Worm (Caenorhabditis elegans) whole organism, L1 larva: ENCODE data around the gene ule-2.
A peak's percentile ranks its signal among the peaks of the same experiment; 100 is the strongest.

Source experiments
- C04F5.9 ChIP-seq: sonication (generic microtip); optimal IDR thresholded peaks from 2 replicates; lab custom pipeline; 2016; ENCODE audit warnings: missing genetic modification characterization, missing compliant biosample characterization
- C16A3.4 ChIP-seq: fragments of 150-350 bp; optimal IDR thresholded peaks from 2 replicates; lab custom pipeline; 2014; ENCODE audit warnings: missing biosample characterization, missing genetic modification characterization
- Y116A8C.19 ChIP-seq: sonication (generic microtip); optimal IDR thresholded peaks from 2 replicates; lab custom pipeline; 2016; ENCODE audit warnings: missing compliant biosample characterization, missing genetic modification characterization, borderline replicate concordance
- aha-1 ChIP-seq: fragments of 150-350 bp; optimal IDR thresholded peaks from 2 replicates; lab custom pipeline; 2014; ENCODE audit warnings: missing biosample characterization, missing genetic modification characterization
- aly-2 ChIP-seq: fragments of 150-350 bp; optimal IDR thresholded peaks from 2 replicates; lab custom pipeline; 2014; ENCODE audit warnings: missing biosample characterization, missing genetic modification characterization
- blmp-1 ChIP-seq: fragments of 150-350 bp; optimal IDR thresholded peaks from 2 replicates; lab custom pipeline; 2014; ENCODE audit warnings: missing biosample characterization, missing genetic modification characterization
- ceh-63 ChIP-seq: fragments of 200-800 bp; sonication (Bioruptor generic); optimal IDR thresholded peaks from 2 replicates; lab custom pipeline; 2018; ENCODE audit warnings: mild to moderate bottlenecking, missing genetic modification characterization, missing compliant biosample characterization
- ceh-90 ChIP-seq: sonication (generic microtip); optimal IDR thresholded peaks from 2 replicates; lab custom pipeline; 2016; ENCODE audit warnings: missing genetic modification characterization, missing compliant biosample characterization
- dpl-1 ChIP-seq, 3 experiments: fragments of 150-350 bp in 2 of 3; sonication (generic microtip) in 1 of 3; optimal IDR thresholded peaks; 2 replicates each; lab custom pipeline; 2014 to 2017; ENCODE audit warnings: missing biosample characterization in 3 of 3, missing genetic modification characterization in 3 of 3, missing genetic modification reagents in 3 of 3
- dsc-1 ChIP-seq: sonication (generic microtip); optimal IDR thresholded peaks from 2 replicates; lab custom pipeline; 2016; ENCODE audit warnings: mild to moderate bottlenecking, missing genetic modification characterization, missing compliant biosample characterization
- efl-1 ChIP-seq, 4 experiments: fragments of 150-350 bp; optimal IDR thresholded peaks in 3 of 4; peaks in 1 of 4; 1 replicate in 1 of 4; 2 replicates in 3 of 4; lab custom pipeline; 2014; ENCODE audit warnings: missing biosample characterization in 2 of 4, missing genetic modification characterization in 2 of 4, missing genetic modification reagents in 2 of 4
- elt-2 ChIP-seq: sonication (generic microtip); optimal IDR thresholded peaks from 2 replicates; lab custom pipeline; 2016; ENCODE audit warnings: missing genetic modification characterization, mild to moderate bottlenecking, inconsistent platforms, missing compliant biosample characterization, missing genetic modification reagents
- elt-3 ChIP-seq, 6 experiments: fragments of 150-350 bp in 1 of 6; sonication (generic microtip); optimal IDR thresholded peaks; 2 replicates each; lab custom pipeline; 2017 to 2018; ENCODE audit warnings: missing biosample characterization in 6 of 6, missing genetic modification characterization in 6 of 6, inconsistent platforms in 1 of 6
- ets-5 ChIP-seq: fragments of 200-800 bp; sonication (Bioruptor generic); IDR thresholded peaks from 2 replicates; pipeline ENCODE4 v1.3.6; 2022; ENCODE audit warnings: missing genetic modification characterization, missing compliant biosample characterization
- fkh-8 ChIP-seq: sonication (generic microtip); optimal IDR thresholded peaks from 2 replicates; lab custom pipeline; 2016; ENCODE audit warnings: mild to moderate bottlenecking, missing genetic modification characterization, missing compliant biosample characterization
- hlh-17 ChIP-seq: fragments of 200-800 bp; sonication (Bioruptor generic); optimal IDR thresholded peaks from 2 replicates; lab custom pipeline; 2018; ENCODE audit warnings: missing genetic modification characterization, mild to moderate bottlenecking, missing compliant biosample characterization, moderate library complexity, borderline replicate concordance
- hlh-4 ChIP-seq: sonication (generic microtip); optimal IDR thresholded peaks from 2 replicates; lab custom pipeline; 2016; ENCODE audit warnings: mild to moderate bottlenecking, missing genetic modification characterization, missing compliant biosample characterization
- hpl-2 ChIP-seq: fragments of 150-350 bp; optimal IDR thresholded peaks from 2 replicates; lab custom pipeline; 2014; ENCODE audit warnings: missing biosample characterization, missing genetic modification reagents, missing genetic modification characterization
- jun-1 ChIP-seq: fragments of 150-350 bp; optimal IDR thresholded peaks from 2 replicates; lab custom pipeline; 2014; ENCODE audit warnings: missing biosample characterization, missing genetic modification reagents, missing genetic modification characterization
- lin-35 ChIP-seq, 2 experiments: fragments of 150-350 bp; optimal IDR thresholded peaks; 2 replicates each; lab custom pipeline; 2014; ENCODE audit warnings: missing biosample characterization in 2 of 2, missing genetic modification characterization in 2 of 2, missing genetic modification reagents in 2 of 2
- lsy-2 ChIP-seq, 2 experiments: fragments of 150-350 bp; optimal IDR thresholded peaks; 2 replicates each; lab custom pipeline; 2014; ENCODE audit warnings: missing biosample characterization in 2 of 2, missing genetic modification characterization in 2 of 2
- mep-1 ChIP-seq: fragments of 150-350 bp; optimal IDR thresholded peaks from 2 replicates; lab custom pipeline; 2014; ENCODE audit warnings: missing biosample characterization, missing genetic modification characterization
- nhr-11 ChIP-seq: fragments of 150-350 bp; optimal IDR thresholded peaks from 2 replicates; lab custom pipeline; 2014; ENCODE audit warnings: missing biosample characterization, missing genetic modification characterization
- nhr-12 ChIP-seq: sonication (generic microtip); optimal IDR thresholded peaks from 2 replicates; lab custom pipeline; 2017; ENCODE audit warnings: missing biosample characterization, missing genetic modification characterization
- nhr-19 ChIP-seq: fragments of 200-800 bp; sonication (Bioruptor generic); conservative IDR thresholded peaks from 2 replicates; pipeline ENCODE4 v1.3.6; 2022; ENCODE audit warnings: missing genetic modification characterization, missing compliant biosample characterization
- nhr-20 ChIP-seq: sonication (generic microtip); optimal IDR thresholded peaks from 2 replicates; lab custom pipeline; 2016; ENCODE audit warnings: mild to moderate bottlenecking, missing genetic modification characterization, missing compliant biosample characterization
- nhr-237 ChIP-seq: fragments of 150-350 bp; optimal IDR thresholded peaks from 2 replicates; lab custom pipeline; 2014; ENCODE audit warnings: missing biosample characterization, missing genetic modification characterization
- nhr-47 ChIP-seq: sonication (generic microtip); optimal IDR thresholded peaks from 2 replicates; lab custom pipeline; 2016; ENCODE audit warnings: mild to moderate bottlenecking, missing genetic modification characterization, moderate library complexity, missing compliant biosample characterization
- nhr-71 ChIP-seq: sonication (generic microtip); optimal IDR thresholded peaks from 2 replicates; lab custom pipeline; 2016; ENCODE audit warnings: mild to moderate bottlenecking, missing genetic modification characterization, moderate library complexity, missing compliant biosample characterization
- nhr-76 ChIP-seq: sonication (generic microtip); optimal IDR thresholded peaks from 2 replicates; lab custom pipeline; 2017; ENCODE audit warnings: missing biosample characterization, missing genetic modification characterization
- nhr-77 ChIP-seq: fragments of 150-350 bp; optimal IDR thresholded peaks from 2 replicates; lab custom pipeline; 2014; ENCODE audit warnings: missing biosample characterization, missing genetic modification characterization
- nhr-85 ChIP-seq: sonication (generic microtip); peaks from one replicate; lab custom pipeline; 2016; ENCODE audit warnings: missing genetic modification characterization, inconsistent platforms, missing compliant biosample characterization
- pag-3 ChIP-seq: sonication (generic microtip); optimal IDR thresholded peaks from 2 replicates; lab custom pipeline; 2017; ENCODE audit warnings: missing genetic modification characterization, mild to moderate bottlenecking, missing compliant biosample characterization, antibody characterized with exemption, borderline replicate concordance; ENCODE audit not compliant: insufficient read depth
- pax-3 ChIP-seq: fragments of 200-800 bp; sonication (Bioruptor generic); optimal IDR thresholded peaks from 2 replicates; lab custom pipeline; 2018; ENCODE audit warnings: mild to moderate bottlenecking, missing genetic modification characterization, moderate library complexity, missing compliant biosample characterization
- pqm-1 ChIP-seq: sonication (generic microtip); optimal IDR thresholded peaks from 3 replicates; lab custom pipeline; 2017; ENCODE audit warnings: missing biosample characterization, missing genetic modification characterization
- rnt-1 ChIP-seq: sonication (generic microtip); optimal IDR thresholded peaks from 2 replicates; lab custom pipeline; 2016; ENCODE audit warnings: mild to moderate bottlenecking, missing genetic modification characterization, moderate library complexity, missing compliant biosample characterization
- skn-1 ChIP-seq: fragments of 150-350 bp; optimal IDR thresholded peaks from 2 replicates; lab custom pipeline; 2014; ENCODE audit warnings: missing biosample characterization, missing genetic modification characterization
- snu-23 ChIP-seq: sonication (generic microtip); optimal IDR thresholded peaks from 2 replicates; lab custom pipeline; 2016; ENCODE audit warnings: missing genetic modification characterization, missing compliant biosample characterization
- sox-4 ChIP-seq: sonication (generic microtip); optimal IDR thresholded peaks from 2 replicates; lab custom pipeline; 2016; ENCODE audit warnings: missing genetic modification characterization, missing compliant biosample characterization
- sup-37 ChIP-seq: fragments of 200-800 bp; sonication (Bioruptor generic); optimal IDR thresholded peaks from 2 replicates; lab custom pipeline; 2018; ENCODE audit warnings: mild to moderate bottlenecking, missing genetic modification characterization, missing compliant biosample characterization
- swsn-7 ChIP-seq: sonication (generic microtip); optimal IDR thresholded peaks from 2 replicates; lab custom pipeline; 2016; ENCODE audit warnings: missing genetic modification characterization, missing compliant biosample characterization
- tbx-2 ChIP-seq: sonication (generic microtip); optimal IDR thresholded peaks from 2 replicates; lab custom pipeline; 2016; ENCODE audit warnings: missing genetic modification characterization, missing compliant biosample characterization
- tlp-1 ChIP-seq: fragments of 150-350 bp; optimal IDR thresholded peaks from 2 replicates; lab custom pipeline; 2014; ENCODE audit warnings: missing biosample characterization, missing genetic modification characterization
- unc-62 ChIP-seq: fragments of 150-350 bp; optimal IDR thresholded peaks from 2 replicates; lab custom pipeline; 2014; ENCODE audit warnings: missing biosample characterization, missing genetic modification reagents, missing genetic modification characterization
- unc-98 ChIP-seq: fragments of 200-800 bp; sonication (Bioruptor generic); IDR thresholded peaks from 2 replicates; pipeline ENCODE4 v1.3.6; 2022; ENCODE audit warnings: missing genetic modification characterization, missing compliant biosample characterization
- vab-15 ChIP-seq: sonication (generic microtip); optimal IDR thresholded peaks from 2 replicates; lab custom pipeline; 2017; ENCODE audit warnings: missing genotype, mild to moderate bottlenecking, missing genetic modification characterization, missing compliant biosample characterization

ule-2 gene

ce11 chrIV:14634826-14635225, at the start of gene ule-2:
Gene ule-2 (plus strand): TSS chrIV:14635126.
- no peak for TF ChIP-seq unc-98 (GFP tag; lab: Robert Waterston, UW)
- TF ChIP-seq aly-2 = no peak
- TF ChIP-seq C16A3.4 (tag; lab: Kevin White, UChicago) = no peak
- TF ChIP-seq Y116A8C.19 (tag; lab: Kevin White, UChicago) = no peak
- TF ChIP-seq C04F5.9 = no peak
- TF ChIP-seq nhr-20 (tag; lab: Kevin White, UChicago) = no peak
- no peak for TF ChIP-seq rnt-1 (tag; lab: Kevin White, UChicago)
- TF ChIP-seq ceh-63 (GFP tag; lab: Kevin White, UChicago) = no peak
- no peak for TF ChIP-seq pqm-1 (tag; lab: Kevin White, UChicago)
- no peak for TF ChIP-seq pag-3
- TF ChIP-seq lin-35 (GFP tag; optimal IDR thresholded peaks at IDR 0.05; lab: Kevin White, UChicago) = no peak
- no peak for TF ChIP-seq nhr-12 (tag; lab: Kevin White, UChicago)
- no peak for TF ChIP-seq vab-15
- TF ChIP-seq ets-5 (GFP tag; lab: Robert Waterston, UW) = no peak

- TF ChIP-seq pax-3 (tag; lab: Kevin White, UChicago) (no peak), hpl-2 (GFP tag; lab: Kevin White, UChicago) (no peak), dsc-1 (tag; lab: Kevin White, UChicago) (no peak), swsn-7 (tag; lab: Kevin White, UChicago) (no peak), tlp-1 (tag; lab: Kevin White, UChicago) (no peak), Y116A8C.19 (tag; lab: Kevin White, UChicago) (no peak), nhr-12 (tag; lab: Kevin White, UChicago) (no peak), lin-35 (GFP tag; optimal IDR thresholded peaks at IDR 0.05; lab: Kevin White, UChicago) (no peak), nhr-19 (no peak), nhr-77 (tag; lab: Kevin White, UChicago) (no peak), mep-1 (tag; lab: Kevin White, UChicago) (no peak), ceh-90 (no peak), elt-3 (tag; optimal IDR thresholded peaks at IDR 0.05; lab: Kevin White, UChicago) (no peak), aha-1 (no peak), C16A3.4 (tag; lab: Kevin White, UChicago) (no peak), nhr-71 (tag; lab: Kevin White, UChicago) (no peak), lsy-2 (tag; optimal IDR thresholded peaks at IDR 0.05; lab: Kevin White, UChicago) (no peak)
These were observed 48.2 kb upstream of the ule-2 start for ce11 chrIV:14586759-14587158.

ce11 chrIV:14587589-14587988, 47.3 kb upstream of the ule-2 start:
- TF ChIP-seq unc-62 (GFP tag; lab: Kevin White, UChicago) (no peak), elt-2 (tag; lab: Kevin White, UChicago) (no peak), sox-4 (tag; lab: Kevin White, UChicago) (no peak), efl-1 (optimal IDR thresholded peaks at IDR 0.05; lab: Kevin White, UChicago) (no peak), efl-1 (GFP tag; optimal IDR thresholded peaks at IDR 0.05 in 1 of 2; lab: Kevin White, UChicago) (peak in 1 of 2 experiments; percentile 90), fkh-8 (no peak), snu-23 (GFP tag; lab: Kevin White, UChicago) (no peak)

ce11 chrIV:14594249-14594648, 40.7 kb upstream of the ule-2 start:
- TF ChIP-seq hlh-4 (tag; lab: Kevin White, UChicago) = no peak
- TF ChIP-seq dpl-1 (GFP tag; optimal IDR thresholded peaks at IDR 0.05; lab: Kevin White, UChicago) = peak in 2 of 3 experiments; percentile 5 to 23
- peak; percentile 100 for TF ChIP-seq nhr-20 (tag; lab: Kevin White, UChicago)
- TF ChIP-seq nhr-237 (tag; lab: Kevin White, UChicago) = peak; percentile 31
- no peak for TF ChIP-seq nhr-11 (tag; lab: Kevin White, UChicago)
- peak; percentile 82 for TF ChIP-seq jun-1 (tag; lab: Kevin White, UChicago)
- TF ChIP-seq vab-15 = peak; percentile 82
- TF ChIP-seq pqm-1 (tag; lab: Kevin White, UChicago) = peak; percentile 86
- TF ChIP-seq skn-1 (tag; lab: Kevin White, UChicago) = peak; percentile 82
- TF ChIP-seq nhr-71 (tag; lab: Kevin White, UChicago) = peak; percentile 97
- peak; percentile 93 for TF ChIP-seq blmp-1 (tag; lab: Kevin White, UChicago)
- TF ChIP-seq hlh-17 = no peak
- no peak for TF ChIP-seq ceh-90
- peak in 1 of 2 experiments; percentile 83 for TF ChIP-seq lin-35 (GFP tag; optimal IDR thresholded peaks at IDR 0.05; lab: Kevin White, UChicago)
- peak; percentile 94 to 99 (median 98) for TF ChIP-seq elt-3 (tag; optimal IDR thresholded peaks at IDR 0.05; lab: Kevin White, UChicago)
- TF ChIP-seq pag-3 = peak; percentile 64
- TF ChIP-seq nhr-85 (tag; lab: Kevin White, UChicago) = peak; percentile 100
- TF ChIP-seq sup-37 = no peak
- TF ChIP-seq tbx-2 (tag; lab: Kevin White, UChicago) = peak; percentile 86
- TF ChIP-seq snu-23 (GFP tag; lab: Kevin White, UChicago) = peak; percentile 89
- peak; percentile 81 for TF ChIP-seq nhr-47 (tag; lab: Kevin White, UChicago)
- peak; percentile 78 for TF ChIP-seq mep-1 (tag; lab: Kevin White, UChicago)
- TF ChIP-seq nhr-76 (tag; lab: Kevin White, UChicago) = peak; percentile 65
